Worm (Caenorhabditis elegans): Measurements from ENCODE around the gene nhx-1.
A peak's percentile ranks its signal among the peaks of the same experiment; 100 is the strongest.
"Not testable (repeated sequence)": the region's sequence is repeated elsewhere in the genome, so short reads cannot be mapped to it uniquely, and the experiment has no call there.

The nhx-1 gene

ce11 chrX:16041808-16042207 is 24.9 kb downstream of the nhx-1 start:
- no peak for TF ChIP-seq dao-5 (tag; optimal IDR thresholded peaks at IDR 0.05)
- no peak for TF ChIP-seq W03F9.2 (tag; optimal IDR thresholded peaks at IDR 0.05)
- no peak for TF ChIP-seq him-1 (tag; optimal IDR thresholded peaks at IDR 0.05)

- TF ChIP-seq W03F9.2 (tag; optimal IDR thresholded peaks at IDR 0.05) (no peak), dao-5 (tag; optimal IDR thresholded peaks at IDR 0.05) (no peak), him-1 (tag; optimal IDR thresholded peaks at IDR 0.05) (no peak)
These were observed 25.6 kb downstream of the nhx-1 start for ce11 chrX:16042480-16042879.

- TF ChIP-seq W03F9.2 (tag; optimal IDR thresholded peaks at IDR 0.05) (no peak), dao-5 (tag; optimal IDR thresholded peaks at IDR 0.05) (no peak)
These were observed 27.4 kb downstream of the nhx-1 start for ce11 chrX:16044325-16044724.

ce11 chrX:16046379-16046778 is 29.5 kb downstream of the nhx-1 start:
- no peak for TF ChIP-seq W03F9.2 (tag; optimal IDR thresholded peaks at IDR 0.05)
- no peak for TF ChIP-seq dao-5 (tag; optimal IDR thresholded peaks at IDR 0.05)
- no peak for TF ChIP-seq him-1 (tag; optimal IDR thresholded peaks at IDR 0.05)

- no peak for TF ChIP-seq him-1 (tag; optimal IDR thresholded peaks at IDR 0.05)
These were observed 32.7 kb downstream of the nhx-1 start, which contains the start of gene cpd-2 for ce11 chrX:16049573-16049972. Gene cpd-2 (plus strand): TSS chrX:16049873.

- TF ChIP-seq W03F9.2 (tag; optimal IDR thresholded peaks at IDR 0.05) (no peak), him-1 (tag; optimal IDR thresholded peaks at IDR 0.05) (no peak), dao-5 (tag; optimal IDR thresholded peaks at IDR 0.05) (no peak)
These were observed 38.3 kb downstream of the nhx-1 start, which contains the start of gene T27A8.7 for ce11 chrX:16055245-16055644. Gene T27A8.7 (plus strand): TSS chrX:16055545.

ce11 chrX:16056404-16056803 is 39.5 kb downstream of the nhx-1 start:
- peak; percentile 98 for TF ChIP-seq W03F9.2 (tag; optimal IDR thresholded peaks at IDR 0.05)
- peak; percentile 99 for TF ChIP-seq him-1 (tag; optimal IDR thresholded peaks at IDR 0.05)
- peak; percentile 64 for TF ChIP-seq dao-5 (tag; optimal IDR thresholded peaks at IDR 0.05)

ce11 chrX:16058845-16059244 is 41.9 kb downstream of the nhx-1 start, which contains the start of gene T27A8.2:
Gene T27A8.2 (minus strand): TSS chrX:16058945.
- TF ChIP-seq dao-5 (tag; optimal IDR thresholded peaks at IDR 0.05), result no peak
- TF ChIP-seq W03F9.2 (tag; optimal IDR thresholded peaks at IDR 0.05), result no peak
- TF ChIP-seq him-1 (tag; optimal IDR thresholded peaks at IDR 0.05), result no peak

- not testable (repeated sequence) for TF ChIP-seq W03F9.2, him-1, dao-5 (tag; optimal IDR thresholded peaks at IDR 0.05)
These were observed 45.5 kb downstream of the nhx-1 start, which contains the start of gene T27A8.3 for ce11 chrX:16062385-16062784. Gene T27A8.3 (plus strand): TSS chrX:16062685.

- no peak for TF ChIP-seq W03F9.2 (tag; optimal IDR thresholded peaks at IDR 0.05)
- no peak for TF ChIP-seq him-1 (tag; optimal IDR thresholded peaks at IDR 0.05)
- TF ChIP-seq dao-5 (tag; optimal IDR thresholded peaks at IDR 0.05), result no peak
These were observed 51.1 kb downstream of the nhx-1 start for ce11 chrX:16067984-16068383.
